Worm (Caenorhabditis elegans): ENCODE data around the gene F23F12.3.

F23F12.3 gene

DNA sequence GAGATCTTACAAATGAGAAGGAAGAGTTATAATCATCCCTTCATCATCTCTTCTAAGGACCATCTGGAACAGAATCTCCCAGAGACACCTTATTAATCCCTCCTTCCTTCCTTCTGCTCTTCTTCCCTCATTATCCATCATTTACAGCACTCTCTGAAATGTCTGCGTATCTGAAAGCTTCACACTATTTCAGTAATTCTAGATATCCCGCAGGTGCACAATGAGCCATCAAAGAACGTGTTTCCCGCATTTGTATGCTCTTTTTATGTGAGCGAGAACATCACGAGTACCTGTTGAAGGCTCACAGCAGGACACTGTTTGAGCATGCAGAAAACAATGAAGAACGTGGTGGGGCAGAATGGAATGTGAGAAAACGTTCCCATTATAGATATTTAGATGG, 23.9 kb upstream of the F23F12.3 start:
- TF ChIP-seq zim-3 (tag; optimal IDR thresholded peaks at IDR 0.05) (no peak), aptf-3 (GFP tag; IDR thresholded peaks at IDR 0.05) (no peak), hsf-1 (GFP tag; IDR thresholded peaks at IDR 0.05) (no peak), K11D2.4 (GFP tag; IDR thresholded peaks at IDR 0.05) (no peak), C17E4.6 (GFP tag; IDR thresholded peaks at IDR 0.05) (no peak), madf-6 (GFP tag; IDR thresholded peaks at IDR 0.05) (no peak), Y53F4B.3 (GFP tag; IDR thresholded peaks at IDR 0.05) (no peak), unc-62 (GFP tag; optimal IDR thresholded peaks at IDR 0.05) (no peak), F33H1.4 (GFP tag; IDR thresholded peaks at IDR 0.05) (no peak), ztf-26 (tag; optimal IDR thresholded peaks at IDR 0.05) (no peak), B0336.3 (GFP tag; IDR thresholded peaks at IDR 0.05) (no peak), Y56A3A.18 (GFP tag; IDR thresholded peaks at IDR 0.05) (no peak), K12H6.12 (tag; optimal IDR thresholded peaks at IDR 0.05) (no peak), T26A5.8 (tag; optimal IDR thresholded peaks at IDR 0.05) (no peak)

ce11 chrIII:6478256-6479004, 21.9 kb upstream of the F23F12.3 start, which contains the start of gene zip-8:
TSS of gene zip-8 (plus strand) at chrIII:6478955.
- no peak for TF ChIP-seq nfya-2 (GFP tag; IDR thresholded peaks at IDR 0.05)
- no peak for TF ChIP-seq C06A6.2 (GFP tag; conservative IDR thresholded peaks at IDR 0.05)
- TF ChIP-seq ceh-100 (GFP tag; IDR thresholded peaks at IDR 0.05), result no peak
- no peak for TF ChIP-seq sea-2 (GFP tag; IDR thresholded peaks at IDR 0.05)
- no peak for TF ChIP-seq ztf-25 (GFP tag; IDR thresholded peaks at IDR 0.05)
- no peak for TF ChIP-seq ceh-79 (tag; optimal IDR thresholded peaks at IDR 0.05)
- TF ChIP-seq efl-1 (GFP tag; optimal IDR thresholded peaks at IDR 0.05), result no peak
- TF ChIP-seq ztf-22 (GFP tag; optimal IDR thresholded peaks at IDR 0.05), result no peak
- TF ChIP-seq sptf-2 (GFP tag; optimal IDR thresholded peaks at IDR 0.05), result no peak
- TF ChIP-seq tbp1 (GFP tag; optimal IDR thresholded peaks at IDR 0.05), result no peak
- TF ChIP-seq aptf-3 (GFP tag; IDR thresholded peaks at IDR 0.05), result no peak
- TF ChIP-seq lin-54 (GFP tag; optimal IDR thresholded peaks at IDR 0.05), result no peak

DNA sequence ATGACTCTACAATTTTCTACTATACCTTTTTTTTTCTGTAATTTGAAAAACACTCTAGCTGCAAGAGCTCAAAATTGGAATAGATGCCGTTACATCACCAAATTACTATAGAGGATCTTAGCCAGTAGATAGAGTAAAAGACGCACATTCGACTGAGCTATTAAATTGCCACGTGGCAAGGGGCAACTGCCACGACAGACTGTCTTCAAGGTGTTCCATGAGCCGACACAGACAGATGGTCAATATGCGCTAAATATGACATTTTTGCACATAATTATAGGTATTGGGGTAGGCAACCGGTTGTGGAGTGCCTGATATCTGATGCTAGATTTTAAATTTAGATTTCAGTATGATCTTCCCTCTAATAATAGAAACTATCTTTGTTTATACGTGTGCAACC, 20.9 kb upstream of the F23F12.3 start:
- TF ChIP-seq ccch-3 (GFP tag; optimal IDR thresholded peaks at IDR 0.05) (no peak), bed-1 (GFP tag; IDR thresholded peaks at IDR 0.05) (no peak), Y79H2A.3 (GFP tag; conservative IDR thresholded peaks at IDR 0.05) (no peak), ceh-100 (GFP tag; IDR thresholded peaks at IDR 0.05) (no peak), chd-7 (tag; optimal IDR thresholded peaks at IDR 0.05) (no peak), F10E7.11 (tag; optimal IDR thresholded peaks at IDR 0.05) (no peak), pbrm-1 (GFP tag; IDR thresholded peaks at IDR 0.05) (no peak), madf-6 (GFP tag; IDR thresholded peaks at IDR 0.05) (no peak), B0261.1 (tag; optimal IDR thresholded peaks at IDR 0.05) (no peak), ZK185.1 (tag; optimal IDR thresholded peaks at IDR 0.05; ENCODE audit: poor library complexity, severe bottlenecking) (no peak), hmg-20 (GFP tag; IDR thresholded peaks at IDR 0.05) (no peak), ekl-4 (GFP tag; IDR thresholded peaks at IDR 0.05) (no peak), nhr-179 (tag; optimal IDR thresholded peaks at IDR 0.05) (no peak), attf-3 (GFP tag; conservative IDR thresholded peaks at IDR 0.05) (no peak), ets-4 (GFP tag; optimal IDR thresholded peaks at IDR 0.05) (no peak), tlf-1 (GFP tag; optimal IDR thresholded peaks at IDR 0.05) (no peak), F52B5.7 (tag; optimal IDR thresholded peaks at IDR 0.05) (no peak), C06A6.2 (GFP tag; conservative IDR thresholded peaks at IDR 0.05) (no peak)
